Fruit fly (Drosophila melanogaster): ENCODE results near the gene Cyfip.
A peak's percentile ranks its signal among the peaks of the same experiment; 100 is the strongest.

The Cyfip gene

DNA sequence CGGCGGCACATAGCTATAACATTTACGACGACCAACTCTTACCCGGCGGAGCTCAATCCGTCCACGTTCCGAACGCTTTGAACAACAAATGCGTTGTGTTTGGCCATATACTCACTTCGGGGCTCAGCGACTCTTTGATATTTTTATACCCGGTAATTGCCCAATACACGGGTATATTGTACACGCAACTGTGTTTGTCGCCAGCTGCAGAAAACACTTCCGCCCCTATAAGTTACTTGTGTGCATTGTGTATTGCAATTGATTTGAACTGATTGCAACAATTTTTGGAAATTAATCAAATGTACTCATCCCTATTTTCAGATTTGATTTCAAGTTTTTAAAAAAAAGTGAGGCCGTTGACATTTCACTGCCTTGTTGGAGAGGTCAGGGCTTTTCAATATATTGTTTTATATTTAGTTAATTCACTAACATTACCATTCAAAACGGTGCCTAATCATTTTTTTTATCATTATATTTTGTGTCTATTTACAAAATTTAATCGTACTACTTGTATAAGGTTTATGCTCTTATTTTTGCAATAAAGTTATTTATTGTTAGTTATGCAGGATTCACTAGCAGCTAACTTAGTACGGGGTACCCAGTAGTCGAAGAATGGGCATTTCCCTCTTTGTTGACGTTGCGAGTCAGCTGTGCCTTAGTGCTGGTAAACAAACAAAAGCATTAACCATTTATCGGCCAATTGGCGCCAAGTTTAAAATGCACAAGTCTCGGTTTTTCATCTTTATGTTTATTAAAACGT is 10.0 kb downstream of the Cyfip start, which contains the start of gene Nagk (continued):
- TF ChIP-seq fd85E (GFP tag; optimal IDR thresholded peaks at IDR 0.05) (no peak), CG16779 (tag; optimal IDR thresholded peaks at IDR 0.05) (no peak), CG15336 (GFP tag; IDR thresholded peaks at IDR 0.05) (no peak; the same call in 1 of the 2 replicates), CG6854 (GFP tag; optimal IDR thresholded peaks at IDR 0.05) (peak; percentile 32), Ets96B (tag; optimal IDR thresholded peaks at IDR 0.05) (peak; percentile 25), eg (GFP tag; IDR thresholded peaks at IDR 0.05) (peak; percentile 24; the same call in 2 of the 3 replicates), CG32006 (GFP tag; optimal IDR thresholded peaks at IDR 0.05) (peak; percentile 87), Met (GFP tag; optimal IDR thresholded peaks at IDR 0.05) (no peak), CG3032 (tag; optimal IDR thresholded peaks at IDR 0.05) (peak; percentile 28)

DNA sequence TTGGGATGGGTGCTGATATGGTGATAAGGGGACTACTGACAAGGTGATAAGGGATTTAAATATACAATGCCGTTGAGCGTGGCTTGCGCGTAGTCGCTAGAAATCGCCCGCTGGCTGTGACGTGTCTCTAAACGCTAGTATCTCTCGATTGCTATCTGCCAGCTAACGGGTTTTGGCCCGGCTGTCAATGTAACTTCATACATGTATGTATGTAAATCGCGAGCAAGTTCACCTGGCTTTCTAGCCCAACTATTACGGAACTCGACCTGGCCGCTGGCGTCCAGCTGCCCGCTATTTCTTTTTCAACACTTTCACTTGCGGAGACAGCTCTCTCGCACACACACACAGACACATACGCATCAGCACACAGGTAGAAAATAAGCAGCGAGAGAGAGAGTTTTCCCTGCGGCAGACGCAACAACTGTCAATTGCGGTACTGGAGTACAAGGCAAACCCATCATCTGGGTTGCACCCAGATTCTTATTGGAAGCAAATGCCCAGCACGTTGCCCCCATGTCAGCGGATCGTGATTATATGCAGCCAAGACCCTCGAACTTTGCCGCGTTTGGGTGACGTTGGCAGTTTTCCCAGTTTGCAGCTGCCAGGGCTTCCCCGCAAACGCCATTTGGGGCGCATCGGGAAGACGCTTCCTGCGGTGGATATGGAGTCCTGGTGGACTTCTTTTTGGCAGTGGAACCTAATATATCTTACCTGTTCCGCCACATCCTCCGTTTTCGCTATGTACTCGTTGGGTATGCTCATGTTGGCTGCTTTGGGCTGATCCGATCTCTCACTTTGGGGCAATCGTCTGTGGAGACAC is 12.3 kb downstream of the Cyfip start:
- TF ChIP-seq CG6276 (GFP tag; optimal IDR thresholded peaks at IDR 0.05) (no peak), CG4318 (GFP tag; optimal IDR thresholded peaks at IDR 0.05) (no peak), Blimp-1 (GFP tag; optimal IDR thresholded peaks at IDR 0.05) (peak; percentile 92), Gug (GFP tag; IDR thresholded peaks at IDR 0.05) (no peak), Eip75B (GFP tag; optimal IDR thresholded peaks at IDR 0.05) (no peak), CG6854 (GFP tag; optimal IDR thresholded peaks at IDR 0.05) (no peak)

dm6 chr3R:15346018-15346383 is 12.9 kb downstream of the Cyfip start, which contains the start of the genes Surf4 and CG31301:
TSS of gene Surf4 (minus strand) at chr3R:15346176.
TSS of gene CG31301 (plus strand) at chr3R:15346205.
- no peak for TF ChIP-seq CG4318 (GFP tag; optimal IDR thresholded peaks at IDR 0.05)
- TF ChIP-seq esn (GFP tag; optimal IDR thresholded peaks at IDR 0.05), result peak; percentile 9
- TF ChIP-seq CG8632 (GFP tag; optimal IDR thresholded peaks at IDR 0.05), result no peak
- TF ChIP-seq dsx (GFP tag; optimal IDR thresholded peaks at IDR 0.05; ENCODE audit: poor library complexity, severe bottlenecking), result peak; percentile 91
- no peak for TF ChIP-seq CG6163 (GFP tag; IDR thresholded peaks at IDR 0.05)

- TF ChIP-seq CG6792 (GFP tag; optimal IDR thresholded peaks at IDR 0.05) (peak; percentile 44), esn (GFP tag; optimal IDR thresholded peaks at IDR 0.05) (peak; percentile 69), CG15336 (GFP tag; IDR thresholded peaks at IDR 0.05) (no peak), topi (GFP tag; optimal IDR thresholded peaks at IDR 0.05) (peak; percentile 44), Eip93F (GFP tag; optimal IDR thresholded peaks at IDR 0.05) (no peak), Sox102F (GFP tag; optimal IDR thresholded peaks at IDR 0.05) (no peak), spab (GFP tag; optimal IDR thresholded peaks at IDR 0.05) (no peak), Ets96B (tag; optimal IDR thresholded peaks at IDR 0.05) (peak; percentile 44), ss (GFP tag; optimal IDR thresholded peaks at IDR 0.05) (no peak), salr (GFP tag; optimal IDR thresholded peaks at IDR 0.05) (no peak), Sox14 (GFP tag; optimal IDR thresholded peaks at IDR 0.05) (peak; percentile 52), CG34406 (GFP tag; optimal IDR thresholded peaks at IDR 0.05) (peak; percentile 44), Hr38 (GFP tag; optimal IDR thresholded peaks at IDR 0.05) (no peak), net (GFP tag; optimal IDR thresholded peaks at IDR 0.05) (no peak), CG6276 (GFP tag; optimal IDR thresholded peaks at IDR 0.05) (no peak), CG9139 (GFP tag; optimal IDR thresholded peaks at IDR 0.05) (no peak), pdm3 (GFP tag; optimal IDR thresholded peaks at IDR 0.05) (no peak), acj6 (GFP tag; optimal IDR thresholded peaks at IDR 0.05) (no peak), Sox15 (GFP tag; optimal IDR thresholded peaks at IDR 0.05) (peak; percentile 13), Lpt (GFP tag; optimal IDR thresholded peaks at IDR 0.05) (no peak), Hr39 (GFP tag; optimal IDR thresholded peaks at IDR 0.05) (no peak), svp (GFP tag) (no peak), Ets21C (GFP tag; optimal IDR thresholded peaks at IDR 0.05) (no peak), dsx (GFP tag; optimal IDR thresholded peaks at IDR 0.05; ENCODE audit: poor library complexity, severe bottlenecking) (no peak), CG3919 (GFP tag; optimal IDR thresholded peaks at IDR 0.05) (no peak), CG8119 (GFP tag; IDR thresholded peaks at IDR 0.05) (no peak), Eip78C (GFP tag) (peak; percentile 87), CG11294 (GFP tag; IDR thresholded peaks at IDR 0.05) (0 out of 2 replicates have a peak, but pooled peaks have one; percentile 27), CG6854 (GFP tag; optimal IDR thresholded peaks at IDR 0.05) (no peak), CG10631 (GFP tag; optimal IDR thresholded peaks at IDR 0.05) (peak; percentile 47), eg (GFP tag; IDR thresholded peaks at IDR 0.05) (peak; percentile 56; the same call in 1 of the 3 replicates), CG32006 (GFP tag; optimal IDR thresholded peaks at IDR 0.05) (no peak)
These were observed 14.8 kb downstream of the Cyfip start, which contains the start of the genes CG42726 and CG42727 for dm6 chr3R:15347822-15348221. TSS of gene CG42726 (plus strand) at chr3R:15348048. TSS of gene CG42727 (plus strand) at chr3R:15348048.
